Fruit fly (Drosophila melanogaster) whole organism, embryonic: ENCODE data around the gene CG12723.

Experiments
- ATbp ChIP-seq: fragments of 200-800 bp; sonication (Bioruptor generic); optimal IDR thresholded peaks from 2 replicates; lab custom pipeline; 2017; ENCODE audit warnings: missing biosample characterization, mild to moderate bottlenecking, missing genetic modification characterization, missing genetic modification reagents
- CG11093 ChIP-seq: fragments of 200-800 bp; sonication (Bioruptor generic); IDR thresholded peaks from 3 replicates; pipeline ENCODE4 v1.3.6; 2022; ENCODE audit warnings: missing biosample characterization, missing genetic modification characterization
- CG1647 ChIP-seq: fragments of 200-800 bp; sonication (Bioruptor generic); optimal IDR thresholded peaks from 3 replicates; lab custom pipeline; 2016; ENCODE audit warnings: missing biosample characterization, missing genetic modification characterization
- CG16813 ChIP-seq: fragments of 200-800 bp; sonication (Bioruptor generic); IDR thresholded peaks from 3 replicates; pipeline ENCODE4 v1.3.6; 2022; ENCODE audit warnings: missing biosample characterization, missing genetic modification characterization; ENCODE audit not compliant: partially characterized antibody
- CG17186 ChIP-seq: fragments of 200-800 bp; sonication (Bioruptor generic); optimal IDR thresholded peaks from 3 replicates; lab custom pipeline; 2017; ENCODE audit warnings: missing biosample characterization, missing genetic modification reagents, missing genetic modification characterization
- CG17612 ChIP-seq: fragments of 200-800 bp; sonication (Bioruptor generic); IDR thresholded peaks from 2 replicates; pipeline ENCODE4 v1.3.6; 2022; ENCODE audit warnings: missing biosample characterization, missing genetic modification characterization
- CG18619 ChIP-seq: fragments of 200-800 bp; sonication (Bioruptor generic); optimal IDR thresholded peaks from 3 replicates; lab custom pipeline; 2017; ENCODE audit warnings: missing biosample characterization, mild to moderate bottlenecking, missing genetic modification characterization
- CG2129 ChIP-seq: fragments of 200-800 bp; sonication (Bioruptor generic); IDR thresholded peaks from 2 replicates; pipeline ENCODE4 v1.3.6; 2022; ENCODE audit warnings: missing biosample characterization, missing genetic modification characterization; ENCODE audit not compliant: partially characterized antibody
- CG34224 ChIP-seq: fragments of 200-800 bp; sonication (Bioruptor generic); IDR thresholded peaks from 3 replicates; pipeline ENCODE4 v1.3.6; 2022; ENCODE audit warnings: missing biosample characterization, missing genetic modification characterization; ENCODE audit not compliant: partially characterized antibody
- CG34422 ChIP-seq: fragments of 200-800 bp; sonication (Bioruptor generic); IDR thresholded peaks from 3 replicates; pipeline ENCODE4 v1.3.6; 2022; ENCODE audit warnings: missing biosample characterization, missing genetic modification characterization
- CG3995 ChIP-seq: fragments of 200-800 bp; sonication (Bioruptor generic); optimal IDR thresholded peaks from 3 replicates; lab custom pipeline; 2016; ENCODE audit warnings: missing biosample characterization, missing genetic modification characterization
- CG4282 ChIP-seq: fragments of 200-800 bp; sonication (Bioruptor generic); optimal IDR thresholded peaks from 2 replicates; lab custom pipeline; 2016; ENCODE audit warnings: missing biosample characterization, missing genetic modification characterization
- CG5953 ChIP-seq: fragments of 200-800 bp; sonication (Bioruptor generic); IDR thresholded peaks from 2 replicates; pipeline ENCODE4 v1.3.6; 2022; ENCODE audit warnings: missing biosample characterization, missing genetic modification characterization
- CG6791 ChIP-seq: fragments of 200-800 bp; sonication (Bioruptor generic); IDR thresholded peaks from 3 replicates; pipeline ENCODE4 v1.3.6; 2022; ENCODE audit warnings: missing biosample characterization, missing genetic modification characterization; ENCODE audit not compliant: partially characterized antibody
- CG7928 ChIP-seq: fragments of 200-800 bp; sonication (Bioruptor generic); optimal IDR thresholded peaks from 2 replicates; lab custom pipeline; 2017; ENCODE audit warnings: missing biosample characterization, mild to moderate bottlenecking, missing genetic modification characterization
- CG9609 ChIP-seq: fragments of 200-800 bp; sonication (Bioruptor generic); optimal IDR thresholded peaks from 3 replicates; lab custom pipeline; 2016; ENCODE audit warnings: missing biosample characterization, missing genetic modification characterization
- Dbx ChIP-seq: fragments of 200-800 bp; sonication (Bioruptor generic); IDR thresholded peaks from 3 replicates; pipeline ENCODE4 v1.3.6; 2022; ENCODE audit warnings: missing biosample characterization, missing genetic modification characterization
- Dp ChIP-seq: fragments of 200-800 bp; sonication (Bioruptor generic); optimal IDR thresholded peaks from 2 replicates; lab custom pipeline; 2018; ENCODE audit warnings: missing biosample characterization, mild to moderate bottlenecking, missing genetic modification characterization, moderate library complexity
- E2f2 ChIP-seq: fragments of 200-800 bp; sonication (Bioruptor generic); IDR thresholded peaks from 2 replicates; pipeline ENCODE4 v1.3.6; 2022; ENCODE audit warnings: missing biosample characterization, missing genetic modification characterization
- Elba2 ChIP-seq: fragments of 200-800 bp; sonication (Bioruptor generic); optimal IDR thresholded peaks from 3 replicates; lab custom pipeline; 2016; ENCODE audit warnings: missing biosample characterization, missing genetic modification characterization
- HLH4C ChIP-seq: fragments of 200-800 bp; sonication (Bioruptor generic); IDR thresholded peaks from 3 replicates; pipeline ENCODE4 v1.3.6; 2022; ENCODE audit warnings: missing biosample characterization, missing genetic modification characterization; ENCODE audit not compliant: partially characterized antibody
- Hmr ChIP-seq: fragments of 200-800 bp; sonication (Bioruptor generic); optimal IDR thresholded peaks from 3 replicates; lab custom pipeline; 2017; ENCODE audit warnings: mild to moderate bottlenecking, missing biosample characterization, missing genetic modification reagents, missing genetic modification characterization
- Med ChIP-seq: fragments of 200-800 bp; sonication (Bioruptor generic); peaks from one replicate; lab custom pipeline; 2016; ENCODE audit warnings: missing biosample characterization, missing genetic modification characterization, mild to moderate bottlenecking, inconsistent platforms, moderate library complexity
- Myb ChIP-seq: fragments of 200-800 bp; sonication (Bioruptor generic); optimal IDR thresholded peaks from 2 replicates; lab custom pipeline; 2016; ENCODE audit warnings: missing biosample characterization, missing genetic modification characterization
- NK7.1 ChIP-seq: fragments of 200-800 bp; sonication (Bioruptor generic); optimal IDR thresholded peaks from 3 replicates; lab custom pipeline; 2016; ENCODE audit warnings: missing biosample characterization, missing genetic modification characterization
- Opbp ChIP-seq: fragments of 200-800 bp; sonication (Bioruptor generic); IDR thresholded peaks from 3 replicates; pipeline ENCODE4 v1.3.6; 2022; ENCODE audit warnings: missing biosample characterization, missing genetic modification characterization; ENCODE audit not compliant: partially characterized antibody
- Rfx ChIP-seq: fragments of 200-800 bp; sonication (Bioruptor generic); IDR thresholded peaks from 2 replicates; pipeline ENCODE4 v1.3.6; 2022; ENCODE audit warnings: missing biosample characterization, missing genetic modification characterization
- Scr ChIP-seq: fragments of 200-800 bp; sonication (Bioruptor generic); IDR thresholded peaks from 2 replicates; pipeline ENCODE4 v1.3.6; 2022; ENCODE audit warnings: missing biosample characterization, missing genetic modification characterization; ENCODE audit not compliant: partially characterized antibody
- Sin3A ChIP-seq: fragments of >200 bp; optimal IDR thresholded peaks from 2 replicates; lab custom pipeline; 2018
- amos ChIP-seq: fragments of 200-800 bp; sonication (Bioruptor generic); IDR thresholded peaks from 2 replicates; pipeline ENCODE4 v1.3.6; 2022; ENCODE audit warnings: missing biosample characterization, missing genetic modification characterization; ENCODE audit not compliant: partially characterized antibody
- cad ChIP-seq: fragments of >200 bp; optimal IDR thresholded peaks from 2 replicates; lab custom pipeline; 2017; ENCODE audit warnings: missing biosample characterization, missing genetic modification characterization
- crp ChIP-seq, 2 experiments: fragments of 200-800 bp; sonication (Bioruptor generic); optimal IDR thresholded peaks; 2 replicates in 1 of 2; 3 replicates in 1 of 2; lab custom pipeline; 2017; ENCODE audit warnings: missing biosample characterization in 2 of 2, missing genetic modification characterization in 2 of 2, mild to moderate bottlenecking in 1 of 2, moderate library complexity in 1 of 2
- cwo ChIP-seq: fragments of 200-800 bp; sonication (Bioruptor generic); optimal IDR thresholded peaks from 3 replicates; lab custom pipeline; 2017; ENCODE audit warnings: missing biosample characterization, missing genetic modification characterization, mild to moderate bottlenecking, moderate library complexity, missing genetic modification reagents
- gcm2 ChIP-seq: fragments of 200-800 bp; sonication (Bioruptor generic); optimal IDR thresholded peaks from 2 replicates; lab custom pipeline; 2016; ENCODE audit warnings: missing biosample characterization, missing genetic modification characterization
- hbn ChIP-seq: fragments of 200-800 bp; sonication (Bioruptor generic); IDR thresholded peaks from 2 replicates; pipeline ENCODE4 v1.3.6; 2022; ENCODE audit warnings: missing biosample characterization, missing genetic modification characterization; ENCODE audit not compliant: partially characterized antibody
- inv ChIP-seq: fragments of 200-800 bp; sonication (Bioruptor generic); IDR thresholded peaks from 2 replicates; pipeline ENCODE4 v1.3.6; 2022; ENCODE audit warnings: missing biosample characterization, missing genetic modification characterization; ENCODE audit not compliant: partially characterized antibody
- ken ChIP-seq: fragments of 200-800 bp; sonication (Bioruptor generic); IDR thresholded peaks from 3 replicates; pipeline ENCODE4 v1.3.6; 2022; ENCODE audit warnings: missing biosample characterization, missing genetic modification characterization
- lmd ChIP-seq: fragments of 200-800 bp; sonication (Bioruptor generic); IDR thresholded peaks from 2 replicates; pipeline ENCODE4 v1.3.6; 2022; ENCODE audit warnings: missing biosample characterization, missing genetic modification characterization
- mld ChIP-seq: fragments of 200-800 bp; sonication (Bioruptor generic); IDR thresholded peaks from 3 replicates; pipeline ENCODE4 v1.3.6; 2022; ENCODE audit warnings: missing biosample characterization, missing genetic modification characterization; ENCODE audit not compliant: partially characterized antibody
- nerfin-2 ChIP-seq: fragments of 200-800 bp; sonication (Bioruptor generic); IDR thresholded peaks from 2 replicates; pipeline ENCODE4 v1.3.6; 2022; ENCODE audit warnings: missing biosample characterization, missing genetic modification characterization; ENCODE audit not compliant: partially characterized antibody
- odd ChIP-seq: fragments of 200-800 bp; sonication (Bioruptor generic); optimal IDR thresholded peaks from 2 replicates; lab custom pipeline; 2017; ENCODE audit warnings: missing biosample characterization, mild to moderate bottlenecking, missing genetic modification characterization
- phol ChIP-seq: fragments of 200-800 bp; sonication (Bioruptor generic); optimal IDR thresholded peaks from 3 replicates; lab custom pipeline; 2018; ENCODE audit warnings: missing biosample characterization, mild to moderate bottlenecking, missing genetic modification characterization, moderate library complexity
- pzg ChIP-seq: fragments of 200-800 bp; sonication (Bioruptor generic); optimal IDR thresholded peaks from 3 replicates; lab custom pipeline; 2018; ENCODE audit warnings: missing biosample characterization, mild to moderate bottlenecking, missing genetic modification characterization, moderate library complexity
- row ChIP-seq: fragments of 200-800 bp; sonication (Bioruptor generic); IDR thresholded peaks from 3 replicates; pipeline ENCODE4 v1.3.6; 2022; ENCODE audit warnings: missing biosample characterization, missing genetic modification characterization
- schlank ChIP-seq: fragments of 200-800 bp; sonication (Bioruptor generic); optimal IDR thresholded peaks from 2 replicates; lab custom pipeline; 2018; ENCODE audit warnings: missing biosample characterization, mild to moderate bottlenecking, missing genetic modification characterization
- sna ChIP-seq: fragments of 200-800 bp; sonication (Bioruptor generic); IDR thresholded peaks from 2 replicates; pipeline ENCODE4 v1.3.6; 2022; ENCODE audit warnings: missing biosample characterization, missing genetic modification characterization; ENCODE audit not compliant: partially characterized antibody
- tna ChIP-seq: fragments of 200-800 bp; sonication (Bioruptor generic); IDR thresholded peaks from 2 replicates; pipeline ENCODE4 v1.3.6; 2022; ENCODE audit warnings: missing biosample characterization, missing genetic modification characterization; ENCODE audit not compliant: partially characterized antibody
- unc-4 ChIP-seq: fragments of 200-800 bp; sonication (Bioruptor generic); IDR thresholded peaks from 2 replicates; pipeline ENCODE4 v1.3.6; 2022; ENCODE audit warnings: missing biosample characterization, missing genetic modification characterization; ENCODE audit not compliant: partially characterized antibody
- zen2 ChIP-seq: fragments of 200-800 bp; sonication (Bioruptor generic); IDR thresholded peaks from 3 replicates; pipeline ENCODE4 v1.3.6; 2022; ENCODE audit warnings: missing biosample characterization, missing genetic modification characterization; ENCODE audit not compliant: partially characterized antibody

The CG12723 gene

DNA sequence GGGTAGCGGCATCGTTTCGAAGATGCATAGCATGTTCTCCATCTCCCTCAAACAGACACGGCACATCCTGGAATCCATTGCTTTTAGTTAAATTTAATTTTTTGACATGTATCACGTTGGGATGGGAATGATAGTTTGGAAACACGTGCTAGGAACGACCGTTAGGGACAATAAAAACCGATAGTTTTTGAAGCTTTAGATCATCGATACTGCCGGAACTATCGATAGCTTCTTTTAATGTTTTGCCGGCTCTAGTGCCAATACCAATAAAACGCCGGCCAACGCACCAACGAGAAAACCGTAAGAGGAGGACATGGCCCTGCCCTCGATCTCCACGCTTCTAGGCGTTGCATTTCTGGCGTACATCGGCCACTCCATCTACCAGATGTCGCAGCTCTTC lies 36.9 kb downstream of the CG12723 start, which contains the start of the genes CG4318 and CG4332 (continued):
- TF ChIP-seq CG11093 (GFP tag; lab: Robert Waterston, UW) (no peak), CG34422 (GFP tag; lab: Robert Waterston, UW) (peak; percentile 45; the same call in 1 of the 3 replicates), lmd (GFP tag; lab: Robert Waterston, UW) (no peak), ken (no peak), CG34224 (GFP tag; lab: Robert Waterston, UW) (peak; percentile 87), tna (GFP tag; lab: Robert Waterston, UW) (peak; percentile 82), amos (peak; percentile 89), CG17612 (GFP tag; lab: Robert Waterston, UW) (no peak), crp (GFP tag; optimal IDR thresholded peaks at IDR 0.05; lab: Kevin White, UChicago) (no peak), CG7928 (peak; percentile 59), schlank (tag; lab: Kevin White, UChicago) (no peak), CG6791 (GFP tag; lab: Robert Waterston, UW) (peak; percentile 90), Hmr (GFP tag; lab: Kevin White, UChicago) (no peak), odd (GFP tag; lab: Kevin White, UChicago) (no peak), CG18619 (GFP tag; lab: Kevin White, UChicago) (no peak), CG16813 (GFP tag; lab: Robert Waterston, UW) (peak; percentile 85), CG5953 (GFP tag; lab: Robert Waterston, UW) (no peak), cad (GFP tag; lab: Kevin White, UChicago) (no peak), Sin3A (lab: Kevin White, UChicago) (peak; percentile 38), NK7.1 (GFP tag; lab: Kevin White, UChicago) (no peak), Dbx (GFP tag; lab: Robert Waterston, UW) (0 out of 3 replicates have a peak, but pooled peaks have one; percentile 7), pzg (GFP tag; lab: Kevin White, UChicago) (peak; percentile 53), unc-4 (GFP tag; lab: Robert Waterston, UW) (peak; percentile 86), CG17186 (GFP tag; lab: Kevin White, UChicago) (no peak), CG2129 (peak; percentile 59; the same call in 1 of the 2 replicates), nerfin-2 (GFP tag; lab: Robert Waterston, UW) (peak; percentile 72), CG9609 (GFP tag; lab: Kevin White, UChicago) (no peak), CG4282 (GFP tag; lab: Kevin White, UChicago) (no peak), row (GFP tag; lab: Robert Waterston, UW) (peak; percentile 49; the same call in 2 of the 3 replicates), Dp (GFP tag; lab: Kevin White, UChicago) (peak; percentile 22), cwo (GFP tag; lab: Kevin White, UChicago) (peak; percentile 19), HLH4C (peak; percentile 81), Elba2 (GFP tag; lab: Kevin White, UChicago) (no peak), Scr (GFP tag; lab: Robert Waterston, UW) (peak; percentile 87), sna (GFP tag; lab: Robert Waterston, UW) (peak; percentile 88), Med (GFP tag; lab: Kevin White, UChicago) (peak; percentile 78), ATbp (GFP tag; lab: Kevin White, UChicago) (no peak), gcm2 (GFP tag; lab: Kevin White, UChicago) (no peak), CG3995 (GFP tag; lab: Kevin White, UChicago) (peak; percentile 36), Myb (peak; percentile 92), hbn (GFP tag; lab: Robert Waterston, UW) (peak; percentile 82), E2f2 (no peak), mld (GFP tag; lab: Robert Waterston, UW) (peak; percentile 83), phol (tag; lab: Kevin White, UChicago) (peak; percentile 30), Opbp (GFP tag; lab: Robert Waterston, UW) (peak; percentile 89), Rfx (GFP tag; lab: Robert Waterston, UW) (peak; percentile 38; the same call in 1 of the 2 replicates), CG1647 (GFP tag; lab: Kevin White, UChicago) (no peak), inv (GFP tag; lab: Robert Waterston, UW) (peak; percentile 79), zen2 (GFP tag; lab: Robert Waterston, UW) (peak; percentile 90)
- TF ChIP-seq, all 482 proteins: peak for 59
